Worm (Caenorhabditis elegans): ENCODE data around the gene lsy-2.

- TF ChIP-seq him-1 (tag; optimal IDR thresholded peaks at IDR 0.05) = no peak
- TF ChIP-seq W03F9.2 (tag; optimal IDR thresholded peaks at IDR 0.05) = no peak
- TF ChIP-seq dao-5 (tag; optimal IDR thresholded peaks at IDR 0.05) = no peak
Measured at ce11 chrX:2048865-2049405, 40.6 kb upstream of the lsy-2 start.
